Worm (Caenorhabditis elegans): Measurements from ENCODE around the gene Y51A2B.16.

Y51A2B.16 gene

DNA sequence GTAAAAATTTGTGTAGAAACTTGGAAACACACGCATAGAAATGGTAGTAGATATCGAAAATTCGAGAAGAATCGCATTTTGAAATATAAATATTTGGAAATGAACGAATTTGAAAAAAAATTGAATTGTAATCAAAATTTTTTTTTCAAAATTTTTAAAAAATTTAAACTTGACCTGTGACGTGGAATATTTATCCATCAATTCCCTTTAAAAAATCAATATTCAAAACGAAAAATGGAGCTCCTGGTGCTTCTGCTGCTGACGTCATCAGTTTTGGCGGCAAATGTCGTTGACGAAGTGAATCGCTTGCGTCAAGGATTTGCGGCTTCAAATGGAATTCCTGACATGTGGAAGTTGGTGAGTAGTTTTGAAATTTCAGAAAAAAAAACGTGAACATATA lies 8.7 kb downstream of the Y51A2B.16 start, which contains the start of the genes Y51A2B.4 and Y51A2B.5:
Gene Y51A2B.4 (minus strand): TSS at position 101 of the 400 bp plus-strand sequence.
Gene Y51A2B.5 (plus strand): TSS at position 232 of the 400 bp plus-strand sequence.
- no peak for TF ChIP-seq mxl-3 (GFP tag; optimal IDR thresholded peaks at IDR 0.05)
- no peak for TF ChIP-seq spr-3 (GFP tag; optimal IDR thresholded peaks at IDR 0.05)
- no peak for TF ChIP-seq mep-1 (tag; optimal IDR thresholded peaks at IDR 0.05)
- TF ChIP-seq R02D3.7 (tag; optimal IDR thresholded peaks at IDR 0.05): no peak
- TF ChIP-seq spr-1 (tag; optimal IDR thresholded peaks at IDR 0.05): no peak
- no peak for TF ChIP-seq ceh-44 (GFP tag; IDR thresholded peaks at IDR 0.05)
- TF ChIP-seq zip-11 (GFP tag; IDR thresholded peaks at IDR 0.05): no peak
- no peak for TF ChIP-seq T26A8.4 (GFP tag; IDR thresholded peaks at IDR 0.05)
- no peak for TF ChIP-seq egl-43 (GFP tag; IDR thresholded peaks at IDR 0.05)
- no peak for TF ChIP-seq mdl-1 (tag; optimal IDR thresholded peaks at IDR 0.05)
- no peak for TF ChIP-seq dpl-1 (GFP tag; optimal IDR thresholded peaks at IDR 0.05)

DNA sequence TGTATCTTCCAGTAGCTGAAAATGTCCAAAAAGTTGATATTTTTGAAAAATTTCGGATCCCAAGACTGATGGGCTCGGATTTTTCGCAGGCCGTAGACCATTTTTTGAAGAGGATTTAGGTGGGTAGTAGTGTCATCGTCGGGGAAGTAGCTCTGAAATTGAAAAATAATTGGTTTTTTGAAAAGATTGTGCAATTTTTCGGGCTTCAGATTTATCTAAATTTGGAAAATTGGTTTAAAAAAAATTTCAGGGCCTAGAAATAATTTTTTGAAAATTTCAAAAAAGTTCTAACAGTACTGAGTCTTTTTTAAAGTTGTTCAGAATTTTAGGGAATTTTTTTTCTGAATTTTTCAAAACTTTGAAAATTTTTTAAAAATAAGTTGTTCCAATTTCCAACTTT lies 15.1 kb downstream of the Y51A2B.16 start, which contains the start of gene nhr-288:
Gene nhr-288 (minus strand): TSS at position 101 of the 400 bp plus-strand sequence.
- no peak for TF ChIP-seq mxl-2 (GFP tag; conservative IDR thresholded peaks at IDR 0.05)
- no peak for TF ChIP-seq dpl-1 (GFP tag; optimal IDR thresholded peaks at IDR 0.05)
- no peak for TF ChIP-seq ceh-32 (tag; optimal IDR thresholded peaks at IDR 0.05; ENCODE audit: poor library complexity)
- no peak for TF ChIP-seq saeg-2 (GFP tag; IDR thresholded peaks at IDR 0.05)
- TF ChIP-seq unc-62 (GFP tag; optimal IDR thresholded peaks at IDR 0.05 in 1 of 2): peak in 1 of 2 experiments; percentile 9
- no peak for TF ChIP-seq unc-62 (tag; optimal IDR thresholded peaks at IDR 0.05)

DNA sequence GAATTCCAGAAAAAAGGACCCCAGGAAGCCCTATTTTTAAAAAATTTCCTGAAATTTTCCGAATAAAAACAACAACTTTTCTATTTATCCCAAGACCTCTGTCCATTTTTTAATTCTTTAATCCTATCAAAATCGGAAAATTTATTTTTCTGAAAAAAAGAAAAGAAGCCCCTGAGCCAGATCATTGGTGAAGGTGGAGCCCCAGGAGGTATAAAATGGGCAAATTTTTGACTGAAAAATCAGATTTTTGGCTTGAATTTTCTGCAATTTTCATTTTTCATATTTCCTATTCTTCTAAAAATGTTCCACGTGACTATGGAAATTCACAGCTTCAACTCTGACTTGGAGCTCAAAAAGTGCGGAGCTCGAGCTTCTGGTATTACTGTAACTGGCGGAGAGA lies 18.9 kb downstream of the Y51A2B.16 start, which contains the start of gene Y51A2B.8:
Gene Y51A2B.8 (plus strand): TSS at position 301 of the 400 bp plus-strand sequence.
- TF ChIP-seq unc-130 (GFP tag; optimal IDR thresholded peaks at IDR 0.05): no peak
- TF ChIP-seq daf-16 (GFP tag; optimal IDR thresholded peaks at IDR 0.05): no peak
- no peak for TF ChIP-seq daf-16 (tag; optimal IDR thresholded peaks at IDR 0.05)
- no peak for TF ChIP-seq pha-4 (GFP tag; IDR thresholded peaks at IDR 0.05)
- TF ChIP-seq pha-4 (tag; optimal IDR thresholded peaks at IDR 0.05): no peak
- no peak for TF ChIP-seq gei-8 (GFP tag; optimal IDR thresholded peaks at IDR 0.05)
- TF ChIP-seq F49E8.2 (tag; optimal IDR thresholded peaks at IDR 0.05; ENCODE audit: borderline replicate concordance): no peak
- TF ChIP-seq lsy-2 (tag; optimal IDR thresholded peaks at IDR 0.05): no peak
- no peak for TF ChIP-seq madf-5 (GFP tag; IDR thresholded peaks at IDR 0.05)
- TF ChIP-seq Y105C5A.15 (GFP tag; IDR thresholded peaks at IDR 0.05): no peak

DNA sequence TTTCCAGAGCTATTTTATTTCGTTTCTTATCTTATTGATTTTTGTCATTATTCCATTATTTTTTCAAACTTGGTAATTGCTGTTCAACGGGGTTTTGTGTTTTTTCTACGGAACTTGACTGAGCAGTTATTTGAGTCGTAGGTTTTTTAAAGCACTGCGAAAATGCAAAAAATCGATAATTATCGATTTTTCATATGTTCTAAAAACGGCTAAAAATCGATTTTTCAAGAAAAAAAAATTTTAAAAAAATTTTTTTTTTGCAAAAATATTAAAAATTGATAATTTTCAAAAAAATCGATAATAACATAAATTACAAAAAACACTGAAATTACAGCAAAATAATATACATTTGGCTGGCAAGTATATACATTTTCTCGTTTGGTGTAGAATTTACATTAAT lies 22.2 kb downstream of the Y51A2B.16 start:
- peak; percentile 78 for TF ChIP-seq ceh-28 (tag; optimal IDR thresholded peaks at IDR 0.05)
- TF ChIP-seq lin-1 (GFP tag; IDR thresholded peaks at IDR 0.05): no peak

DNA sequence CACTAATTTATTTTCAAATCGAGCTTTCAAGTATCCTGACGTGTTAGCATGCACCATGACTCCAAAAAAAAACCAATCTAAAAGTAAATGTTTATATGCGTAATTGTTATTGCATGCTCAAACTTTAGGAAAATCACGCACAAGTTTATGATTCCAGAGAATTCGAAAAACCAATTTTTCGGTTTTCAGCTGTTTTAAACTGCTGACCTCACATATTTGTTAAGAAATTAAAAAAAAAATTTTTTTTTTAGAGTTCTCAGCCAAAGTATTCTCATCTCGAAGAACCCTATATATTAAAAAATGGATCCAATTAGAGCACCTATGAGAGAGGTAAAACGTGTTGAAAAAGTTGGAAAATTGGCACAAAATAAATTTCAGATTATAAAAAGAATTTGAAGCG lies 23.5 kb downstream of the Y51A2B.16 start, which contains the start of gene Y51A2B.2:
Gene Y51A2B.2 (plus strand): TSS at position 301 of the 400 bp plus-strand sequence.
- TF ChIP-seq madf-9 (GFP tag; conservative IDR thresholded peaks at IDR 0.05) (no peak), nhr-6 (tag; optimal IDR thresholded peaks at IDR 0.05) (no peak), Y105C5A.15 (GFP tag; IDR thresholded peaks at IDR 0.05) (no peak), gei-8 (GFP tag; optimal IDR thresholded peaks at IDR 0.05) (no peak), ceh-32 (tag; optimal IDR thresholded peaks at IDR 0.05; ENCODE audit: poor library complexity) (no peak), arid-1 (GFP tag; conservative IDR thresholded peaks at IDR 0.05) (no peak), lin-15B (tag; optimal IDR thresholded peaks at IDR 0.05) (no peak), nhr-77 (tag; optimal IDR thresholded peaks at IDR 0.05) (no peak), hmg-1.1 (GFP tag; IDR thresholded peaks at IDR 0.05) (no peak), hif-1 (tag; optimal IDR thresholded peaks at IDR 0.05) (no peak), ceh-62 (tag; optimal IDR thresholded peaks at IDR 0.05) (no peak), aha-1 (tag) (no peak)
